Fruit fly (Drosophila melanogaster): ENCODE data around the gene Delta.

DNA sequence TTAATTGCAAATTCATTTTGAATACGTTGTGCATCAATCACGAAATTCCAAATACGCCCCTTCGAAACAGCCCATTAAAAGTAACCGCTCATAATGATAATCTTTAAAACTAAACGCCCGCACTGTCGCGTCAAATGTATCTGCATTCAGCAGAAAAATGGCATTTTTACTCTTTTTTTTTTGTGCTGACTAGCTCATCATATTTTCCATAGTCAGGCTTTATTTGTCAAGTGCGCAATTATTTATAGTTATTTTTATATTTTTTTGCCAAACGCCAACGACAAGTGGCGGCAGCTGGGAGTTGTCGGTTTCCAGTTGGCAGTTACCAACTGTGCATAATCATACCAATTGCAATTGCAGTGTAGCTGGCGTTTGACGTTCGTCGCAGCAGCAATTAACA, 69.5 kb downstream of the Delta start, which contains the start of gene CG14280:
- TF ChIP-seq h (optimal IDR thresholded peaks at IDR 0.05) (no peak), Sin3A (optimal IDR thresholded peaks at IDR 0.05) (no peak), psq (optimal IDR thresholded peaks at IDR 0.05) (no peak), Myc (optimal IDR thresholded peaks at IDR 0.05) (no peak), insv (optimal IDR thresholded peaks at IDR 0.05) (no peak)

Measured in Kc167 (cell line).